Worm (Caenorhabditis elegans) whole organism, mixed stage, embryonic: Measurements from ENCODE around the gene cox-5A.

ENCODE experiments used
- bed-3 ChIP-seq: fragments of 200-800 bp; sonication (Bioruptor generic); optimal IDR thresholded peaks from 3 replicates; lab custom pipeline; 2018; ENCODE audit warnings: mild to moderate bottlenecking, missing genetic modification characterization, moderate library complexity, missing compliant biosample characterization
- blmp-1 ChIP-seq: fragments of 150-350 bp; optimal IDR thresholded peaks from 2 replicates; lab custom pipeline; 2014; ENCODE audit warnings: missing biosample characterization, missing genetic modification characterization
- drap-1 ChIP-seq: fragments of 200-800 bp; sonication (Bioruptor generic); optimal IDR thresholded peaks from 3 replicates; lab custom pipeline; 2018; ENCODE audit warnings: mild to moderate bottlenecking, missing genetic modification characterization, missing compliant biosample characterization
- elt-1 ChIP-seq: sonication (generic microtip); optimal IDR thresholded peaks from 2 replicates; lab custom pipeline; 2017; ENCODE audit warnings: missing genetic modification characterization, mild to moderate bottlenecking, missing compliant biosample characterization, antibody characterized with exemption, moderate library complexity, borderline replicate concordance; ENCODE audit not compliant: insufficient read depth
- hlh-1 ChIP-seq: fragments of 150-350 bp; optimal IDR thresholded peaks from 2 replicates; lab custom pipeline; 2014; ENCODE audit warnings: missing biosample characterization, missing genetic modification reagents, missing genetic modification characterization
- nhr-2 ChIP-seq: fragments of 150-350 bp; optimal IDR thresholded peaks from 2 replicates; lab custom pipeline; 2014; ENCODE audit warnings: missing biosample characterization, missing genetic modification characterization
- nhr-28 ChIP-seq: fragments of 150-350 bp; optimal IDR thresholded peaks from 2 replicates; lab custom pipeline; 2014; ENCODE audit warnings: missing biosample characterization, missing genetic modification characterization
- snpc-4 ChIP-seq: fragments of 150-350 bp; optimal IDR thresholded peaks from 2 replicates; lab custom pipeline; 2014; ENCODE audit warnings: missing biosample characterization, missing genetic modification characterization
- unc-62 ChIP-seq: fragments of 150-350 bp; optimal IDR thresholded peaks from 2 replicates; lab custom pipeline; 2014; ENCODE audit warnings: missing biosample characterization, missing genetic modification reagents, missing genetic modification characterization

DNA sequence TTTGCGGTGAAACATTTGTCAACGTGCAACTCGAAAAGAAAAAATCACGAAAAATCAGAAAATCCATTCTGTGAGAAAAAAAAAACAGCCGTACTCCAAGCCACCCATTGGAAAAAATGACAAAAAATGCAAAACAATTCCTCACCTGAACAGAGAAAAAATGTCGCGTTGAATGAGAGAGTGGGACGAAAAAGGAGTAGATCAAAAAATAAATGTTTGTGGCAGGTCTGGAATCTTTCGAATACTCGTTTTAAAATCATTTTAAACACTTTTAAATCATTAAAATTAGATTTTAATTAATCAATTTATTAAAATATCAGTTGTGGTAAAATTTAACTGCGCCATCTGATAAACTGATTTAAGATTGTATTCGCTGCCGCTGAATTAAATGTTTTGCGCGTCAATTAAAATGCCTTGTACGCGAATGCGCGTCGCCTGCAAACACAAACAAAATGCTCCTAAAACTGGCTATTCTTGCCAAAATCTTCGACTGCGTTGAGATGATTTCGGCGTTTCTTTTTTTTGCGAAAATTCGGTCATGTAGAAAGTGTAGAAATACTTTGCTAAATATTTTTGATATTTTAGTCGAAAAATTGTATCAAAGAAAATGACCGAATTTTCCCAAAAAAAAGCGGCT lies 35.1 kb upstream of the cox-5A start, which contains the start of gene Y37D8A.6:
- TF ChIP-seq nhr-2 (tag; lab: Kevin White, UChicago) = no peak
- no peak for TF ChIP-seq hlh-1
- TF ChIP-seq unc-62 (GFP tag; lab: Kevin White, UChicago) = no peak
- TF ChIP-seq blmp-1 = no peak
- TF ChIP-seq drap-1 (GFP tag; lab: Kevin White, UChicago) = no peak
- no peak for TF ChIP-seq bed-3 (GFP tag; lab: Kevin White, UChicago)
- TF ChIP-seq snpc-4 (tag; lab: Kevin White, UChicago) = no peak
- no peak for TF ChIP-seq elt-1 (tag; lab: Kevin White, UChicago)
- TF ChIP-seq nhr-28 (tag; lab: Kevin White, UChicago) = no peak
